Worm (Caenorhabditis elegans) whole organism, early embryonic: ENCODE results near the gene gly-6.

ENCODE experiments used
- ama-1 ChIP-seq: fragments of 150-350 bp; optimal IDR thresholded peaks from 2 replicates; lab custom pipeline; 2014
- flt-1 ChIP-seq: fragments of 200-800 bp; sonication (Bioruptor generic); IDR thresholded peaks from 2 replicates; pipeline ENCODE4 v1.3.6; 2022; ENCODE audit warnings: missing genetic modification characterization, missing compliant biosample characterization
- hmbx-1 ChIP-seq: sonication (generic microtip); optimal IDR thresholded peaks from 2 replicates; lab custom pipeline; 2016; ENCODE audit warnings: mild to moderate bottlenecking, missing genetic modification characterization, missing compliant biosample characterization
- scrt-1 ChIP-seq: fragments of 200-800 bp; sonication (Bioruptor generic); IDR thresholded peaks from 2 replicates; pipeline ENCODE4 v1.3.6; 2022; ENCODE audit warnings: missing genetic modification characterization, missing compliant biosample characterization
- tbx-11 ChIP-seq: fragments of 200-800 bp; sonication (Bioruptor generic); IDR thresholded peaks from 2 replicates; pipeline ENCODE4 v1.3.6; 2022; ENCODE audit warnings: missing genetic modification characterization, missing compliant biosample characterization

DNA sequence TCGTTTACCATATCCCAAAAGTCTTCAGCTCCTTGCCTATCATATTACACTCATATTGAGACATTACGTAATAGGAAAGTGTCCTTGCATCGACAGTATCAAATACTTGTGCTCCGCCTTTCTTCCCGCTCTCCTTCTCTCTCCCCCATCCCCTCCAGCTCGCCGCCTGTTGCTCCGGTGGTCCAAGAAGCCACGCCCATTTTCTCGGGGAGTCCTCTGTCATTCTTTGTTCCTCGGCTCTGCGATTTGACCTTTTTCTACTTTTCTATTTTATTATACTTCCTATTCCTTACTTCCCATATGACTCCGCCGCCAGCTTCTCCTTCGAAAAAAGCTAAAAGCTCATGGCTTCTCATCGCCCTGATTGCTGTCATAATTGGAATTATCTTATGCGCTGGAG lies 25.4 kb upstream of the gly-6 start, which contains the start of gene mnp-1:
- TF ChIP-seq tbx-11 (GFP tag; lab: Robert Waterston, UW) (no peak), ama-1 (no peak), hmbx-1 (no peak), scrt-1 (GFP tag; lab: Robert Waterston, UW) (no peak), flt-1 (no peak)
